Fruit fly (Drosophila melanogaster) whole organism, embryonic: ENCODE measurements around the gene vers.

Experiments used
- Abd-B ChIP-seq: fragments of 200-800 bp; sonication (Bioruptor generic); optimal IDR thresholded peaks from 2 replicates; lab custom pipeline; 2018; ENCODE audit warnings: missing biosample characterization, mild to moderate bottlenecking, missing genetic modification characterization, moderate library complexity
- Bteb2 ChIP-seq: fragments of 200-800 bp; sonication (Bioruptor generic); optimal IDR thresholded peaks from 2 replicates; lab custom pipeline; 2016; ENCODE audit warnings: missing biosample characterization, missing genetic modification characterization
- CG10209 ChIP-seq: fragments of 200-800 bp; sonication (Bioruptor generic); optimal IDR thresholded peaks from 3 replicates; lab custom pipeline; 2017; ENCODE audit warnings: missing biosample characterization, mild to moderate bottlenecking, missing genetic modification characterization, missing genetic modification reagents
- CG10321 ChIP-seq: fragments of 200-800 bp; sonication (Bioruptor generic); IDR thresholded peaks from 2 replicates; pipeline ENCODE4 v1.3.6; 2022; ENCODE audit warnings: missing biosample characterization, missing genetic modification characterization
- CG10565 ChIP-seq: fragments of 200-800 bp; sonication (Bioruptor generic); optimal IDR thresholded peaks from 3 replicates; lab custom pipeline; 2016; ENCODE audit warnings: missing biosample characterization, mild to moderate bottlenecking, missing genetic modification characterization
- CG12744 ChIP-seq: fragments of 200-800 bp; sonication (Bioruptor generic); optimal IDR thresholded peaks from 2 replicates; lab custom pipeline; 2016; ENCODE audit warnings: missing biosample characterization, missing genetic modification characterization
- CG14710 ChIP-seq: fragments of 200-800 bp; sonication (Bioruptor generic); optimal IDR thresholded peaks from 3 replicates; lab custom pipeline; 2019; ENCODE audit warnings: missing biosample characterization, mild to moderate bottlenecking, missing genetic modification characterization, moderate library complexity
- CG14860 ChIP-seq: fragments of 200-800 bp; sonication (Bioruptor generic); IDR thresholded peaks from 3 replicates; pipeline ENCODE4 v1.3.6; 2022; ENCODE audit warnings: missing biosample characterization, missing genetic modification characterization; ENCODE audit not compliant: partially characterized antibody
- CG14965 ChIP-seq: fragments of 200-800 bp; sonication (Bioruptor generic); optimal IDR thresholded peaks from 2 replicates; lab custom pipeline; 2016; ENCODE audit warnings: missing biosample characterization, missing genetic modification characterization, borderline replicate concordance
- CG15514 ChIP-seq: fragments of 200-800 bp; sonication (Bioruptor generic); optimal IDR thresholded peaks from 3 replicates; lab custom pipeline; 2017; ENCODE audit warnings: missing biosample characterization, missing genetic modification characterization, mild to moderate bottlenecking, moderate library complexity, missing genetic modification reagents
- CG1602 ChIP-seq: fragments of 200-800 bp; sonication (Bioruptor generic); optimal IDR thresholded peaks from 3 replicates; lab custom pipeline; 2016; ENCODE audit warnings: missing biosample characterization, missing genetic modification characterization
- CG17186 ChIP-seq: fragments of 200-800 bp; sonication (Bioruptor generic); optimal IDR thresholded peaks from 3 replicates; lab custom pipeline; 2017; ENCODE audit warnings: missing biosample characterization, missing genetic modification reagents, missing genetic modification characterization
- CG17359 ChIP-seq: fragments of 200-800 bp; sonication (Bioruptor generic); optimal IDR thresholded peaks from 3 replicates; lab custom pipeline; 2018; ENCODE audit warnings: missing biosample characterization, mild to moderate bottlenecking, missing genetic modification characterization, moderate library complexity
- CG2120 ChIP-seq: fragments of 200-800 bp; sonication (Bioruptor generic); optimal IDR thresholded peaks from 3 replicates; lab custom pipeline; 2016; ENCODE audit warnings: missing biosample characterization, missing genetic modification characterization
- CG30020 ChIP-seq: fragments of 200-800 bp; optimal IDR thresholded peaks from 2 replicates; lab custom pipeline; 2019; ENCODE audit warnings: missing biosample characterization, mild to moderate bottlenecking, missing genetic modification characterization, moderate library complexity
- CG31388 ChIP-seq: fragments of 200-800 bp; sonication (Bioruptor generic); optimal IDR thresholded peaks from 2 replicates; lab custom pipeline; 2016; ENCODE audit warnings: missing biosample characterization, missing genetic modification characterization
- CG3847 ChIP-seq: fragments of 200-800 bp; sonication (Bioruptor generic); IDR thresholded peaks from 2 replicates; pipeline ENCODE4 v1.3.6; 2022; ENCODE audit warnings: missing biosample characterization, missing genetic modification characterization
- CG6175 ChIP-seq: fragments of 200-800 bp; sonication (Bioruptor generic); IDR thresholded peaks from 3 replicates; pipeline ENCODE4 v1.3.6; 2022; ENCODE audit warnings: missing biosample characterization, missing genetic modification characterization
- CG6272 ChIP-seq: fragments of 200-800 bp; sonication (Bioruptor generic); IDR thresholded peaks from 2 replicates; pipeline ENCODE4 v1.3.6; 2022; ENCODE audit warnings: missing biosample characterization, missing genetic modification characterization
- CG6854 ChIP-seq: fragments of 200-800 bp; sonication (Bioruptor generic); optimal IDR thresholded peaks from 3 replicates; lab custom pipeline; 2017; ENCODE audit warnings: missing biosample characterization, mild to moderate bottlenecking, missing genetic modification characterization
- CG8924 ChIP-seq: fragments of 200-800 bp; optimal IDR thresholded peaks from 3 replicates; lab custom pipeline; 2019; ENCODE audit warnings: missing biosample characterization, mild to moderate bottlenecking, missing genetic modification characterization, moderate library complexity
- CkIIα-i1 ChIP-seq: fragments of 200-800 bp; sonication (Bioruptor generic); IDR thresholded peaks from 2 replicates; pipeline ENCODE4 v1.3.6; 2022; ENCODE audit warnings: missing biosample characterization, missing genetic modification characterization
- CoRest ChIP-seq: fragments of 200-800 bp; sonication (Bioruptor generic); optimal IDR thresholded peaks from 3 replicates; lab custom pipeline; 2018; ENCODE audit warnings: missing biosample characterization, mild to moderate bottlenecking, missing genetic modification characterization, moderate library complexity
- D ChIP-seq, 2 experiments: fragments of 200-800 bp in 1 of 2; fragments of >200 bp in 1 of 2; sonication (Bioruptor generic) in 1 of 2; optimal IDR thresholded peaks; 2 replicates in 1 of 2; 3 replicates in 1 of 2; lab custom pipeline; 2017; ENCODE audit warnings: mild to moderate bottlenecking in 1 of 2, missing biosample characterization in 1 of 2, missing genetic modification characterization in 1 of 2, missing genetic modification reagents in 1 of 2
- ERR ChIP-seq: fragments of 200-800 bp; sonication (Bioruptor generic); optimal IDR thresholded peaks from 2 replicates; lab custom pipeline; 2016; ENCODE audit warnings: missing biosample characterization, missing genetic modification characterization
- HLH54F ChIP-seq: fragments of 200-800 bp; sonication (Bioruptor generic); optimal IDR thresholded peaks from 3 replicates; lab custom pipeline; 2016; ENCODE audit warnings: missing biosample characterization, missing genetic modification characterization
- Kr ChIP-seq: fragments of 200-800 bp; sonication (Bioruptor generic); optimal IDR thresholded peaks from 2 replicates; lab custom pipeline; 2017; ENCODE audit warnings: missing biosample characterization, mild to moderate bottlenecking, missing genetic modification characterization
- MBD-R2 ChIP-seq: fragments of 200-800 bp; sonication (Bioruptor generic); IDR thresholded peaks from 2 replicates; pipeline ENCODE4 v1.3.6; 2022; ENCODE audit warnings: missing biosample characterization, missing genetic modification characterization
- Mrtf ChIP-seq: fragments of 200-800 bp; sonication (Bioruptor generic); IDR thresholded peaks from 3 replicates; pipeline ENCODE4 v1.3.6; 2022; ENCODE audit warnings: missing biosample characterization, missing genetic modification characterization
- NFAT ChIP-seq: fragments of 200-800 bp; sonication (Bioruptor generic); IDR thresholded peaks from 2 replicates; pipeline ENCODE4 v1.3.6; 2022; ENCODE audit warnings: missing biosample characterization, missing genetic modification characterization
- Pdp1 ChIP-seq, 2 experiments: fragments of 200-800 bp; sonication (Bioruptor generic); optimal IDR thresholded peaks; 3 replicates each; lab custom pipeline; 2016; ENCODE audit warnings: missing biosample characterization in 2 of 2, missing genetic modification characterization in 2 of 2, mild to moderate bottlenecking in 1 of 2, moderate library complexity in 1 of 2
- Poxn ChIP-seq: fragments of 200-800 bp; sonication (Bioruptor generic); IDR thresholded peaks from 2 replicates; pipeline ENCODE4 v1.3.6; 2022; ENCODE audit warnings: missing biosample characterization, missing genetic modification characterization
- Rfx ChIP-seq: fragments of 200-800 bp; sonication (Bioruptor generic); IDR thresholded peaks from 2 replicates; pipeline ENCODE4 v1.3.6; 2022; ENCODE audit warnings: missing biosample characterization, missing genetic modification characterization
- bbx ChIP-seq: fragments of 200-800 bp; sonication (Bioruptor generic); IDR thresholded peaks from 2 replicates; pipeline ENCODE4 v1.3.6; 2022; ENCODE audit warnings: missing biosample characterization, missing genetic modification characterization; ENCODE audit not compliant: partially characterized antibody
- cato ChIP-seq: fragments of 200-800 bp; sonication (Bioruptor generic); optimal IDR thresholded peaks from 2 replicates; lab custom pipeline; 2016; ENCODE audit warnings: missing biosample characterization, missing genetic modification characterization, borderline replicate concordance
- croc ChIP-seq: fragments of 200-800 bp; sonication (Bioruptor generic); conservative IDR thresholded peaks from 3 replicates; pipeline ENCODE4 v1.3.6; 2022; ENCODE audit warnings: missing biosample characterization, missing genetic modification characterization
- crol ChIP-seq: fragments of 200-800 bp; sonication (Bioruptor generic); IDR thresholded peaks from 2 replicates; pipeline ENCODE4 v1.3.6; 2022; ENCODE audit warnings: missing biosample characterization, missing genetic modification characterization
- cwo ChIP-seq: fragments of 200-800 bp; sonication (Bioruptor generic); optimal IDR thresholded peaks from 3 replicates; lab custom pipeline; 2017; ENCODE audit warnings: missing biosample characterization, missing genetic modification characterization, mild to moderate bottlenecking, moderate library complexity, missing genetic modification reagents
- gcm2 ChIP-seq: fragments of 200-800 bp; sonication (Bioruptor generic); optimal IDR thresholded peaks from 2 replicates; lab custom pipeline; 2016; ENCODE audit warnings: missing biosample characterization, missing genetic modification characterization
- gsb ChIP-seq: fragments of 200-800 bp; sonication (Bioruptor generic); IDR thresholded peaks from 2 replicates; pipeline ENCODE4 v1.3.6; 2022; ENCODE audit warnings: missing biosample characterization, missing genetic modification characterization
- h ChIP-seq: fragments of >200 bp; optimal IDR thresholded peaks from 2 replicates; lab custom pipeline; 2017
- ham ChIP-seq: fragments of 200-800 bp; sonication (Bioruptor generic); IDR thresholded peaks from 2 replicates; pipeline ENCODE4 v1.3.6; 2022; ENCODE audit warnings: missing biosample characterization, missing genetic modification characterization
- lbe ChIP-seq: fragments of 200-800 bp; sonication (Bioruptor generic); optimal IDR thresholded peaks from 2 replicates; lab custom pipeline; 2016; ENCODE audit warnings: missing biosample characterization, mild to moderate bottlenecking, missing genetic modification characterization
- lmd ChIP-seq: fragments of 200-800 bp; sonication (Bioruptor generic); IDR thresholded peaks from 2 replicates; pipeline ENCODE4 v1.3.6; 2022; ENCODE audit warnings: missing biosample characterization, missing genetic modification characterization
- mirr ChIP-seq: fragments of 200-800 bp; sonication (Bioruptor generic); optimal IDR thresholded peaks from 3 replicates; lab custom pipeline; 2018; ENCODE audit warnings: missing biosample characterization, mild to moderate bottlenecking, missing genetic modification characterization
- schlank ChIP-seq: fragments of 200-800 bp; sonication (Bioruptor generic); optimal IDR thresholded peaks from 2 replicates; lab custom pipeline; 2018; ENCODE audit warnings: missing biosample characterization, mild to moderate bottlenecking, missing genetic modification characterization
- sisA ChIP-seq: fragments of 200-800 bp; sonication (Bioruptor generic); IDR thresholded peaks from 2 replicates; pipeline ENCODE4 v1.3.6; 2022; ENCODE audit warnings: missing biosample characterization, missing genetic modification characterization
- ssp ChIP-seq: fragments of 200-800 bp; sonication (Bioruptor generic); IDR thresholded peaks from 2 replicates; pipeline ENCODE4 v1.3.6; 2022; ENCODE audit warnings: missing biosample characterization, missing genetic modification characterization
- unc-4 ChIP-seq: fragments of 200-800 bp; sonication (Bioruptor generic); IDR thresholded peaks from 2 replicates; pipeline ENCODE4 v1.3.6; 2022; ENCODE audit warnings: missing biosample characterization, missing genetic modification characterization; ENCODE audit not compliant: partially characterized antibody
- zen2 ChIP-seq: fragments of 200-800 bp; sonication (Bioruptor generic); IDR thresholded peaks from 3 replicates; pipeline ENCODE4 v1.3.6; 2022; ENCODE audit warnings: missing biosample characterization, missing genetic modification characterization; ENCODE audit not compliant: partially characterized antibody

The vers gene

DNA sequence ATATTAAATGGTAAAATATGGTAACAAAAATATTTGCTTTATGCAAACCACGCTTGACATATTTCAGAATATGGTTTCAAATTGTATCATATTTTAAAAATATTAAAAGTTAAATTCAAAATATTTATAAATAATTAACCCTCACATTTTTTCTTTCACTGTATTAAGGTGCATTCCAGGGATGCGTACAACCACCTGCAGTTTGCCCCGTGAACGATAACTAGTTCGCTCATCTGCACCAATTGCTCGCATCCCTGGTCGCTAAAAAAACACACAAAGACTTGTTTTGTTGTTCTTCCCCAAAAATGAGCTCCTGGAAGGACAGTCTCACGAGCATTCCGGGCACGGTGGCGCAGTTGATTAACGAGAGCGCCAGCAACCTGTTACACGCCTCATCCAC, 16.0 kb downstream of the vers start, which contains the start of gene DEF8 (continued):
- TF ChIP-seq Abd-B (GFP tag; lab: Kevin White, UChicago) (no peak), lmd (peak; percentile 76), Rfx (GFP tag; lab: Robert Waterston, UW) (peak; percentile 88), schlank (tag; lab: Kevin White, UChicago) (no peak), Mrtf (GFP tag; lab: Robert Waterston, UW) (peak; percentile 55; the same call in 2 of the 3 replicates), ssp (peak; percentile 77), CoRest (tag; lab: Kevin White, UChicago) (peak; percentile 90), zen2 (GFP tag; lab: Robert Waterston, UW) (no peak), CG15514 (GFP tag; lab: Kevin White, UChicago) (peak; percentile 100), CG14860 (no peak; the same call in 2 of the 3 replicates), h (no peak), CG6272 (GFP tag; lab: Robert Waterston, UW) (peak; percentile 54; the same call in 1 of the 2 replicates), NFAT (GFP tag; lab: Robert Waterston, UW) (peak; percentile 71), CG1602 (peak; percentile 84), CG14710 (tag; lab: Kevin White, UChicago) (peak; percentile 92), Bteb2 (peak; percentile 19), CG6854 (GFP tag; lab: Kevin White, UChicago) (peak; percentile 64), CkIIα-i1 (GFP tag; lab: Robert Waterston, UW) (no peak), bbx (GFP tag; lab: Robert Waterston, UW) (0 out of 2 replicates have a peak, but pooled peaks have one; percentile 26), sisA (GFP tag; lab: Robert Waterston, UW) (peak; percentile 78), CG31388 (GFP tag; lab: Kevin White, UChicago) (no peak), lbe (GFP tag; lab: Kevin White, UChicago) (peak; percentile 63), CG10321 (GFP tag; lab: Robert Waterston, UW) (peak; percentile 68; the same call in 1 of the 2 replicates), CG10209 (GFP tag; lab: Kevin White, UChicago) (peak; percentile 80), cwo (peak; percentile 74), CG30020 (peak; percentile 69), CG6175 (GFP tag; lab: Robert Waterston, UW) (no peak), gcm2 (GFP tag; lab: Kevin White, UChicago) (no peak), CG12744 (GFP tag; lab: Kevin White, UChicago) (no peak), MBD-R2 (GFP tag; lab: Robert Waterston, UW) (peak; percentile 93), CG8924 (tag; lab: Kevin White, UChicago) (peak; percentile 92), CG17186 (GFP tag; lab: Kevin White, UChicago) (peak; percentile 82), D (optimal IDR thresholded peaks at IDR 0.05; lab: Kevin White, UChicago) (no peak), D (GFP tag; optimal IDR thresholded peaks at IDR 0.05; lab: Kevin White, UChicago) (peak; percentile 75), croc (GFP tag; lab: Robert Waterston, UW) (peak; percentile 69), unc-4 (GFP tag; lab: Robert Waterston, UW) (0 out of 2 replicates have a peak, but pooled peaks have one; percentile 12), mirr (GFP tag; lab: Kevin White, UChicago) (no peak), Poxn (GFP tag; lab: Robert Waterston, UW) (no peak), HLH54F (GFP tag; lab: Kevin White, UChicago) (peak; percentile 28), CG3847 (GFP tag; lab: Robert Waterston, UW) (peak; percentile 71), crol (no peak), CG14965 (GFP tag; lab: Kevin White, UChicago) (no peak), ERR (GFP tag; lab: Kevin White, UChicago) (no peak), CG2120 (GFP tag; lab: Kevin White, UChicago) (peak; percentile 77), cato (GFP tag; lab: Kevin White, UChicago) (peak; percentile 64), ham (GFP tag; lab: Robert Waterston, UW) (no peak), gsb (peak; percentile 60), Pdp1 (GFP tag; optimal IDR thresholded peaks at IDR 0.05; lab: Kevin White, UChicago) (peak in 1 of 2 experiments; percentile 20), CG10565 (no peak), CG17359 (tag; lab: Kevin White, UChicago) (peak; percentile 91), Kr (GFP tag; lab: Kevin White, UChicago) (no peak)
